Fruit fly (Drosophila melanogaster): ENCODE measurements around the gene Exn.

dm6 chr3L:17004765-17005414 is 35.1 kb downstream of the Exn start:
- TF ChIP-seq CG7045 (GFP tag; optimal IDR thresholded peaks at IDR 0.05) (no peak), CG14711 (tag; optimal IDR thresholded peaks at IDR 0.05) (no peak), CG11617 (GFP tag; optimal IDR thresholded peaks at IDR 0.05) (no peak), bab1 (GFP tag; optimal IDR thresholded peaks at IDR 0.05) (no peak), Crg-1 (GFP tag; optimal IDR thresholded peaks at IDR 0.05) (no peak)
